Worm (Caenorhabditis elegans): ENCODE results near the gene jmjd-1.1.
A peak's percentile ranks its signal among the peaks of the same experiment; 100 is the strongest.

Gene jmjd-1.1

ce11 chrII:11836554-11837218, 30.3 kb downstream of the jmjd-1.1 start:
- peak; percentile 66 for TF ChIP-seq ztf-26 (tag; optimal IDR thresholded peaks at IDR 0.05)
- no peak for TF ChIP-seq ztf-28 (GFP tag; IDR thresholded peaks at IDR 0.05)
- TF ChIP-seq pha-4 (tag; optimal IDR thresholded peaks at IDR 0.05) = no peak
- TF ChIP-seq K11D2.4 (GFP tag; IDR thresholded peaks at IDR 0.05) = 0 out of 2 replicates have a peak, but pooled peaks have one; percentile 25
- peak; percentile 61 for TF ChIP-seq lin-40 (tag; optimal IDR thresholded peaks at IDR 0.05)
- no peak for TF ChIP-seq cebp-2 (GFP tag; IDR thresholded peaks at IDR 0.05)
- TF ChIP-seq nhr-80 (tag; optimal IDR thresholded peaks at IDR 0.05) = peak; percentile 19
- TF ChIP-seq nhr-90 (tag; optimal IDR thresholded peaks at IDR 0.05) = no peak
- TF ChIP-seq C06A6.2 (GFP tag; conservative IDR thresholded peaks at IDR 0.05) = peak; percentile 52; the same call in 1 of the 2 replicates
- TF ChIP-seq F22D6.2 (tag; optimal IDR thresholded peaks at IDR 0.05) = peak; percentile 11
- TF ChIP-seq nfyb-1 (GFP tag; IDR thresholded peaks at IDR 0.05) = no peak
- 0 out of 2 replicates have a peak, but pooled peaks have one; percentile 21 for TF ChIP-seq lin-26 (GFP tag; IDR thresholded peaks at IDR 0.05)
- TF ChIP-seq somi-1 (GFP tag; optimal IDR thresholded peaks at IDR 0.05) = peak; percentile 66

- TF ChIP-seq ztf-26 (tag; optimal IDR thresholded peaks at IDR 0.05) (peak; percentile 43), C06A6.2 (GFP tag; conservative IDR thresholded peaks at IDR 0.05) (0 out of 2 replicates have a peak, but pooled peaks have one; percentile 13), lin-40 (tag; optimal IDR thresholded peaks at IDR 0.05) (peak; percentile 36), somi-1 (GFP tag; optimal IDR thresholded peaks at IDR 0.05) (peak; percentile 64), K11D2.4 (GFP tag; IDR thresholded peaks at IDR 0.05) (0 out of 2 replicates have a peak, but pooled peaks have one; percentile 49), akir-1 (GFP tag; optimal IDR thresholded peaks at IDR 0.05) (no peak), die-1 (tag; optimal IDR thresholded peaks at IDR 0.05) (peak; percentile 13), lin-26 (GFP tag; IDR thresholded peaks at IDR 0.05) (no peak)
Observed at ce11 chrII:11838353-11838752, 32.0 kb downstream of the jmjd-1.1 start.

- TF ChIP-seq chd-7 (tag; optimal IDR thresholded peaks at IDR 0.05) (no peak), pha-4 (tag; optimal IDR thresholded peaks at IDR 0.05) (no peak), F23B12.7 (tag; optimal IDR thresholded peaks at IDR 0.05; ENCODE audit: insufficient read depth) (no peak), D2030.7 (GFP tag; IDR thresholded peaks at IDR 0.05) (no peak), F33H1.4 (GFP tag; IDR thresholded peaks at IDR 0.05) (no peak), F49E8.2 (tag; optimal IDR thresholded peaks at IDR 0.05; ENCODE audit: insufficient read depth) (no peak), ceh-91 (GFP tag; IDR thresholded peaks at IDR 0.05) (no peak), sptf-2 (GFP tag; optimal IDR thresholded peaks at IDR 0.05) (no peak), sdz-38 (tag; optimal IDR thresholded peaks at IDR 0.05) (no peak), hmg-20 (GFP tag; IDR thresholded peaks at IDR 0.05) (no peak), F57C9.4 (tag; optimal IDR thresholded peaks at IDR 0.05) (no peak), hsf-1 (GFP tag; IDR thresholded peaks at IDR 0.05) (no peak), attf-6 (GFP tag; IDR thresholded peaks at IDR 0.05) (no peak), ceh-58 (GFP tag; IDR thresholded peaks at IDR 0.05) (no peak), madf-10 (tag; optimal IDR thresholded peaks at IDR 0.05) (no peak), Y67H2A.10 (GFP tag; conservative IDR thresholded peaks at IDR 0.05) (no peak), die-1 (tag; optimal IDR thresholded peaks at IDR 0.05) (no peak)
Observed at ce11 chrII:11839116-11839515, 32.8 kb downstream of the jmjd-1.1 start.

- TF ChIP-seq tbx-9 (tag; optimal IDR thresholded peaks at IDR 0.05; ENCODE audit: borderline replicate concordance) (no peak), atf-7 (tag; optimal IDR thresholded peaks at IDR 0.05) (peak; percentile 50), hlh-26 (GFP tag; conservative IDR thresholded peaks at IDR 0.05) (no peak), ztf-26 (tag; optimal IDR thresholded peaks at IDR 0.05) (peak; percentile 61), somi-1 (GFP tag; optimal IDR thresholded peaks at IDR 0.05) (peak; percentile 18), snpc-4 (GFP tag; optimal IDR thresholded peaks at IDR 0.05) (no peak), snpc-4 (tag; optimal IDR thresholded peaks at IDR 0.05) (peak; percentile 23 to 87 (median 78)), lin-26 (GFP tag; IDR thresholded peaks at IDR 0.05) (0 out of 2 replicates have a peak, but pooled peaks have one; percentile 38)
Observed at ce11 chrII:11841653-11842052, 35.3 kb downstream of the jmjd-1.1 start.
